Worm (Caenorhabditis elegans): ENCODE measurements around the gene pat-6.

DNA sequence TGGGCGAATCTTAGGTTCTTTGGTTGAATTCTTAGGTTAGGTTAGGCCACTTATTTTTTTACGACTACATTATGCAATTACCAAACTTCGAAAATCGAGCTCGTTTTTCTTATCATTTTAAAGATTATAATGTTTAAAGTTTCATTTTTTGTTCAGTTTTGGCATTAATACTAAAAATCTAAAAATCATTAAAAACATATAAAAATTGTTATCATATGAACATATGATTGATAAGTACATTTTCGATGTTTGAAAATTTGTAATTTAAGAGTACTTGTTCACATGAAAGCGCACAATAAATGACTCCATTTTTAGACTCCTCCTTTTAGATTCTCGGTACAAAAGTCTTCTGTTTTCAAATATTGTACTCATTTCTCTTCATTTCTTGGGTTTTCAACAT lies 41.1 kb upstream of the pat-6 start:
- TF ChIP-seq blmp-1 (tag; optimal IDR thresholded peaks at IDR 0.05) (no peak), ztf-11 (tag; optimal IDR thresholded peaks at IDR 0.05) (no peak), mep-1 (tag; optimal IDR thresholded peaks at IDR 0.05) (no peak), unc-39 (tag; optimal IDR thresholded peaks at IDR 0.05) (no peak), nhr-28 (tag; optimal IDR thresholded peaks at IDR 0.05) (no peak), lin-13 (tag; optimal IDR thresholded peaks at IDR 0.05) (no peak), hlh-1 (tag; optimal IDR thresholded peaks at IDR 0.05) (no peak)
